Worm (Caenorhabditis elegans): ENCODE results near the gene srlf-12.

DNA sequence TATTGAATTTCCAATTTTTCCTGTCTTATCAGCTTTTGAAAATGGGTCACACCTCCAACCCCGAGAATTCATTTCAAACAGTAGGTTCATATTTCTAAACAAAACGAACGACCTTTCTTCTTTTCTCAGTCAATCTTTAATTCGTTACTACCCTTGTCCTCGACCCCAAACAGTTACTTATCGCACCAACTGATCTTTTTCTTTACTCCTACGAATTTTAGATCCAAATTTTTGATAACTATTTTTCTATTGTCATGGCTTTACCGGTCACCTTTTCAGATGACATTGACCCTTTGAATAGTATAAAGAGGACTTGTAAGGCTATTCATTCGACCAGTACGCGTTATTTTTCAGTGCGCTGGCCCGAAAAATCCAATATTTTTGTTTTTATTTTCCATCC, 24.2 kb upstream of the srlf-12 start:
- TF ChIP-seq lin-13 (GFP tag; optimal IDR thresholded peaks at IDR 0.05) = no peak
- no peak for TF ChIP-seq mdl-1 (tag; optimal IDR thresholded peaks at IDR 0.05)
- no peak for TF ChIP-seq nhr-77 (tag; optimal IDR thresholded peaks at IDR 0.05)
- TF ChIP-seq unc-62 (GFP tag; optimal IDR thresholded peaks at IDR 0.05) = no peak
- no peak for TF ChIP-seq ama-1 (optimal IDR thresholded peaks at IDR 0.05)
- TF ChIP-seq ceh-16 (tag; optimal IDR thresholded peaks at IDR 0.05) = peak; percentile 69

Measured in whole organism, L2 larva.